Worm (Caenorhabditis elegans) whole organism, late embryonic: Measurements from ENCODE around the gene cacn-1.

Experiments
- C08G9.2 ChIP-seq: sonication (generic microtip); optimal IDR thresholded peaks from 2 replicates; lab custom pipeline; 2016; ENCODE audit warnings: mild to moderate bottlenecking, missing genetic modification characterization, moderate library complexity, missing compliant biosample characterization
- F13H6.1 ChIP-seq: sonication (generic microtip); optimal IDR thresholded peaks from 2 replicates; lab custom pipeline; 2016; ENCODE audit warnings: missing genetic modification characterization, missing compliant biosample characterization
- K09A11.1 ChIP-seq: sonication (generic microtip); optimal IDR thresholded peaks from 2 replicates; lab custom pipeline; 2017; ENCODE audit warnings: antibody characterized with exemption, mild to moderate bottlenecking, missing genetic modification characterization, missing compliant biosample characterization; ENCODE audit not compliant: insufficient read depth
- ahr-1 ChIP-seq: sonication (generic microtip); optimal IDR thresholded peaks from 2 replicates; lab custom pipeline; 2016; ENCODE audit warnings: missing genetic modification characterization, missing compliant biosample characterization
- ama-1 ChIP-seq: fragments of 150-350 bp; optimal IDR thresholded peaks from 2 replicates; lab custom pipeline; 2014
- ceh-14 ChIP-seq: sonication (generic microtip); optimal IDR thresholded peaks from 2 replicates; lab custom pipeline; 2016; ENCODE audit warnings: missing genotype, missing genetic modification characterization, missing compliant biosample characterization
- ceh-18 ChIP-seq: sonication (generic microtip); optimal IDR thresholded peaks from 2 replicates; lab custom pipeline; 2016; ENCODE audit warnings: missing genetic modification characterization, missing compliant biosample characterization
- ceh-19 ChIP-seq: fragments of 200-800 bp; sonication (Bioruptor generic); optimal IDR thresholded peaks from 2 replicates; lab custom pipeline; 2018; ENCODE audit warnings: mild to moderate bottlenecking, missing genetic modification characterization, missing compliant biosample characterization
- ceh-22 ChIP-seq: sonication (generic microtip); optimal IDR thresholded peaks from 2 replicates; lab custom pipeline; 2017; ENCODE audit warnings: missing biosample characterization, missing genetic modification characterization
- ceh-24 ChIP-seq: sonication (generic microtip); optimal IDR thresholded peaks from 2 replicates; lab custom pipeline; 2016; ENCODE audit warnings: mild to moderate bottlenecking, missing genetic modification characterization, missing compliant biosample characterization
- ceh-34 ChIP-seq: sonication (generic microtip); optimal IDR thresholded peaks from 2 replicates; lab custom pipeline; 2016; ENCODE audit warnings: mild to moderate bottlenecking, missing genetic modification characterization, missing compliant biosample characterization
- ceh-48 ChIP-seq: sonication (generic microtip); optimal IDR thresholded peaks from 2 replicates; lab custom pipeline; 2016; ENCODE audit warnings: missing genetic modification characterization, inconsistent platforms, missing compliant biosample characterization
- ceh-9 ChIP-seq: sonication (generic microtip); optimal IDR thresholded peaks from 2 replicates; lab custom pipeline; 2016; ENCODE audit warnings: mild to moderate bottlenecking, missing genetic modification characterization, inconsistent platforms, missing compliant biosample characterization
- dmd-4 ChIP-seq: sonication (generic microtip); optimal IDR thresholded peaks from 2 replicates; lab custom pipeline; 2016; ENCODE audit warnings: borderline replicate concordance, missing genetic modification characterization, missing compliant biosample characterization
- dve-1 ChIP-seq: sonication (generic microtip); optimal IDR thresholded peaks from 2 replicates; lab custom pipeline; 2017; ENCODE audit warnings: antibody characterized with exemption, mild to moderate bottlenecking, missing genetic modification characterization, missing compliant biosample characterization
- elt-4 ChIP-seq: sonication (generic microtip); optimal IDR thresholded peaks from 2 replicates; lab custom pipeline; 2016; ENCODE audit warnings: missing genetic modification characterization, missing compliant biosample characterization
- fax-1 ChIP-seq: sonication (generic microtip); optimal IDR thresholded peaks from 2 replicates; lab custom pipeline; 2016; ENCODE audit warnings: missing genotype, missing genetic modification characterization, missing compliant biosample characterization
- fkh-10 ChIP-seq: fragments of 150-350 bp; optimal IDR thresholded peaks from 2 replicates; lab custom pipeline; 2014; ENCODE audit warnings: missing biosample characterization, missing genetic modification reagents, missing genetic modification characterization
- hlh-13 ChIP-seq: fragments of 200-800 bp; sonication (Bioruptor generic); optimal IDR thresholded peaks from 2 replicates; lab custom pipeline; 2018; ENCODE audit warnings: mild to moderate bottlenecking, missing genetic modification characterization, missing compliant biosample characterization
- hlh-15 ChIP-seq: sonication (generic microtip); optimal IDR thresholded peaks from 2 replicates; lab custom pipeline; 2016; ENCODE audit warnings: missing genetic modification characterization, missing compliant biosample characterization
- hlh-6 ChIP-seq: sonication (generic microtip); optimal IDR thresholded peaks from 2 replicates; lab custom pipeline; 2016; ENCODE audit warnings: missing genotype, missing genetic modification characterization, missing compliant biosample characterization
- lin-11 ChIP-seq: fragments of 200-800 bp; sonication (Bioruptor generic); optimal IDR thresholded peaks from 2 replicates; lab custom pipeline; 2018; ENCODE audit warnings: mild to moderate bottlenecking, missing genetic modification characterization, missing compliant biosample characterization
- mec-3 ChIP-seq: sonication (generic microtip); optimal IDR thresholded peaks from 2 replicates; lab custom pipeline; 2016; ENCODE audit warnings: borderline replicate concordance, missing genetic modification characterization, missing compliant biosample characterization
- nhr-11 ChIP-seq: fragments of 150-350 bp; optimal IDR thresholded peaks from 2 replicates; lab custom pipeline; 2014; ENCODE audit warnings: missing biosample characterization, missing genetic modification characterization
- npax-4 ChIP-seq: sonication (generic microtip); optimal IDR thresholded peaks from 2 replicates; lab custom pipeline; 2016; ENCODE audit warnings: missing genetic modification characterization, missing compliant biosample characterization
- odd-2 ChIP-seq: sonication (generic microtip); optimal IDR thresholded peaks from 2 replicates; lab custom pipeline; 2017; ENCODE audit warnings: antibody characterized with exemption, mild to moderate bottlenecking, missing genetic modification characterization, missing compliant biosample characterization
- pat-9 ChIP-seq: fragments of 200-800 bp; sonication (Bioruptor generic); optimal IDR thresholded peaks from 2 replicates; lab custom pipeline; 2018; ENCODE audit warnings: mild to moderate bottlenecking, missing genetic modification characterization, moderate library complexity, missing compliant biosample characterization
- pha-4 ChIP-seq: fragments of 150-350 bp; optimal IDR thresholded peaks from 2 replicates; lab custom pipeline; 2018; ENCODE audit warnings: missing biosample characterization, missing genetic modification reagents, missing genetic modification characterization
- pqm-1 ChIP-seq: sonication (generic microtip); optimal IDR thresholded peaks from 2 replicates; lab custom pipeline; 2016; ENCODE audit warnings: missing genetic modification characterization, missing compliant biosample characterization
- tbx-2 ChIP-seq: sonication (generic microtip); optimal IDR thresholded peaks from 2 replicates; lab custom pipeline; 2016; ENCODE audit warnings: missing genetic modification characterization, missing compliant biosample characterization
- unc-3 ChIP-seq, 2 experiments: fragments of 200-800 bp in 1 of 2; sonication (Bioruptor generic) in 1 of 2; sonication (generic microtip) in 1 of 2; conservative IDR thresholded peaks in 1 of 2; optimal IDR thresholded peaks in 1 of 2; 2 replicates each; pipeline versions ENCODE4 v1.3.6 to Lab custom; 2016 to 2022; ENCODE audit warnings: missing compliant biosample characterization in 2 of 2, missing genetic modification characterization in 2 of 2, missing genetic modification reagents in 1 of 2
- unc-55 ChIP-seq: sonication (generic microtip); optimal IDR thresholded peaks from 2 replicates; lab custom pipeline; 2017; ENCODE audit warnings: missing biosample characterization, missing genetic modification reagents, missing genetic modification characterization
- ztf-16 ChIP-seq: sonication (generic microtip); optimal IDR thresholded peaks from 2 replicates; lab custom pipeline; 2017; ENCODE audit warnings: missing genetic modification characterization, missing compliant biosample characterization

cacn-1 gene

DNA sequence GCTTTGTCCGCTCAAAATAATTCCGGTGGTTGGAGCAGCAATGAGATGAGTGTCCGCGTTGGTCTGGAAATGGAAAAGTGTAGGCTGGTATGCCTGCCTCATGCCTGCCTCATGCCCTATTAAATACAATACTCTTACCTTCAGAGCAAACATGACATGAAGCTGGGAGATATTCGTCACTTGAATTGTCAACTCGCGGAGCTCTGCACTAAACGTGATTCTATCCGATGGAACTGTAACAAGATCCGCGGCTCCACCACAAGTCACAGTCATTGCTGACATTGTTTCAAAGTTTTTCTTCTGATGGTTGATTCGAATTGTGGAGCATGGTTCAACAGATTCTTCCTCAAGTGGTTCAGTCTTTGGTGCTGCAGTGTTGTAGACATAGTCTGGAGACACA, 31.2 kb upstream of the cacn-1 start:
- TF ChIP-seq ahr-1 (tag; lab: Kevin White, UChicago) = no peak
- TF ChIP-seq ceh-9 (tag; lab: Kevin White, UChicago) = no peak
- TF ChIP-seq odd-2 = no peak
- no peak for TF ChIP-seq pha-4 (tag; lab: Kevin White, UChicago)
- TF ChIP-seq ceh-24 (tag; lab: Kevin White, UChicago) = no peak
- TF ChIP-seq nhr-11 (tag; lab: Kevin White, UChicago) = no peak
- TF ChIP-seq F13H6.1 (tag; lab: Kevin White, UChicago) = no peak
- TF ChIP-seq unc-55 = no peak
- no peak for TF ChIP-seq hlh-6 (tag; lab: Kevin White, UChicago)
- no peak for TF ChIP-seq ceh-18 (tag; lab: Kevin White, UChicago)
- TF ChIP-seq ceh-14 (tag; lab: Kevin White, UChicago) = no peak

ce11 chrII:14171558-14171957, 29.6 kb upstream of the cacn-1 start, which contains the start of gene eat-2:
Gene eat-2, minus strand, starts transcription at chrII:14171658.
- no peak for TF ChIP-seq K09A11.1 (tag; lab: Kevin White, UChicago)
- TF ChIP-seq ceh-14 (tag; lab: Kevin White, UChicago) = no peak
- no peak for TF ChIP-seq pha-4 (tag; lab: Kevin White, UChicago)
- no peak for TF ChIP-seq dmd-4 (tag; lab: Kevin White, UChicago)
- TF ChIP-seq elt-4 (tag; lab: Kevin White, UChicago) = no peak
- no peak for TF ChIP-seq unc-3 (GFP tag; conservative IDR thresholded peaks at IDR 0.05; lab: Robert Waterston, UW)
- no peak for TF ChIP-seq unc-3 (tag; optimal IDR thresholded peaks at IDR 0.05; lab: Kevin White, UChicago)
- TF ChIP-seq fkh-10 (GFP tag; lab: Kevin White, UChicago) = no peak
- TF ChIP-seq ahr-1 (tag; lab: Kevin White, UChicago) = no peak
- no peak for TF ChIP-seq lin-11 (tag; lab: Kevin White, UChicago)
- TF ChIP-seq pqm-1 (tag; lab: Kevin White, UChicago) = no peak
- TF ChIP-seq unc-55 = no peak
- no peak for TF ChIP-seq npax-4
- no peak for TF ChIP-seq ceh-48

ce11 chrII:14165430-14165929, 23.5 kb upstream of the cacn-1 start:
- TF ChIP-seq C08G9.2 (no peak), elt-4 (tag; lab: Kevin White, UChicago) (no peak), pha-4 (tag; lab: Kevin White, UChicago) (no peak), hlh-13 (GFP tag; lab: Kevin White, UChicago) (no peak), nhr-11 (tag; lab: Kevin White, UChicago) (no peak), ceh-48 (no peak), ceh-19 (GFP tag; lab: Kevin White, UChicago) (no peak), tbx-2 (tag; lab: Kevin White, UChicago) (no peak), hlh-15 (no peak), ceh-34 (tag; lab: Kevin White, UChicago) (no peak), ceh-22 (tag; lab: Kevin White, UChicago) (no peak), npax-4 (no peak), dve-1 (tag; lab: Kevin White, UChicago) (no peak), ztf-16 (tag; lab: Kevin White, UChicago) (no peak), fax-1 (tag; lab: Kevin White, UChicago) (no peak), fkh-10 (GFP tag; lab: Kevin White, UChicago) (no peak), mec-3 (tag; lab: Kevin White, UChicago) (no peak), pat-9 (tag; lab: Kevin White, UChicago) (no peak)

ce11 chrII:14155259-14156023, 13.5 kb upstream of the cacn-1 start, which contains the start of the genes rpl-43 and xrn-2:
Gene rpl-43, plus strand, starts transcription at chrII:14155294.
Gene xrn-2, plus strand, starts transcription at chrII:14155768.
- TF ChIP-seq hlh-13 (GFP tag; lab: Kevin White, UChicago) (no peak), ama-1 (peak; percentile 34), ceh-18 (tag; lab: Kevin White, UChicago) (no peak), ahr-1 (tag; lab: Kevin White, UChicago) (no peak), tbx-2 (tag; lab: Kevin White, UChicago) (no peak), odd-2 (no peak), unc-3 (GFP tag; conservative IDR thresholded peaks at IDR 0.05; lab: Robert Waterston, UW) (no peak), unc-3 (tag; optimal IDR thresholded peaks at IDR 0.05; lab: Kevin White, UChicago) (no peak)
